Worm (Caenorhabditis elegans) whole organism, midembryonic: ENCODE data around the gene ZK512.2.

ENCODE experiments used
- T22C8.4 ChIP-seq: fragments of 200-800 bp; sonication (Bioruptor generic); IDR thresholded peaks from 2 replicates; pipeline ENCODE4 v1.3.6; 2022; ENCODE audit warnings: missing genetic modification characterization, missing compliant biosample characterization
- flt-1 ChIP-seq: fragments of 200-800 bp; sonication (Bioruptor generic); IDR thresholded peaks from 2 replicates; pipeline ENCODE4 v1.3.6; 2022; ENCODE audit warnings: missing genetic modification characterization, missing compliant biosample characterization
- med-1 ChIP-seq: sonication (generic microtip); optimal IDR thresholded peaks from 2 replicates; lab custom pipeline; 2017; ENCODE audit warnings: missing genetic modification characterization, mild to moderate bottlenecking, missing compliant biosample characterization, antibody characterized with exemption, missing genetic modification reagents; ENCODE audit not compliant: insufficient read depth

ce11 chrIII:9177874-9178273 is 33.3 kb upstream of the ZK512.2 start:
- no peak for TF ChIP-seq T22C8.4 (GFP tag; lab: Robert Waterston, UW)
- TF ChIP-seq flt-1 (GFP tag; lab: Robert Waterston, UW): no peak
- no peak for TF ChIP-seq med-1 (GFP tag; lab: Kevin White, UChicago)
